Fruit fly (Drosophila melanogaster) whole organism, embryonic: ENCODE measurements around the gene CG42512.
A peak's percentile ranks its signal among the peaks of the same experiment; 100 is the strongest.

Experiments used
- ATbp ChIP-seq: fragments of 200-800 bp; sonication (Bioruptor generic); optimal IDR thresholded peaks from 2 replicates; lab custom pipeline; 2017; ENCODE audit warnings: missing biosample characterization, mild to moderate bottlenecking, missing genetic modification characterization, missing genetic modification reagents
- Blimp-1 ChIP-seq: fragments of 200-800 bp; sonication (Bioruptor generic); optimal IDR thresholded peaks from 3 replicates; lab custom pipeline; 2018; ENCODE audit warnings: missing biosample characterization, missing genetic modification characterization, mild to moderate bottlenecking, moderate library complexity, missing genetic modification reagents
- CG10274 ChIP-seq: fragments of 200-800 bp; sonication (Bioruptor generic); optimal IDR thresholded peaks from 3 replicates; lab custom pipeline; 2017; ENCODE audit warnings: missing biosample characterization, mild to moderate bottlenecking, missing genetic modification characterization
- CG12659 ChIP-seq: fragments of 200-800 bp; sonication (Bioruptor generic); optimal IDR thresholded peaks from 3 replicates; lab custom pipeline; 2017; ENCODE audit warnings: mild to moderate bottlenecking, missing biosample characterization, missing genetic modification reagents, missing genetic modification characterization
- CG17829 ChIP-seq: fragments of 200-800 bp; optimal IDR thresholded peaks from 2 replicates; lab custom pipeline; 2019; ENCODE audit warnings: missing biosample characterization, mild to moderate bottlenecking, missing genetic modification characterization, moderate library complexity
- CG18599 ChIP-seq: fragments of 200-800 bp; sonication (Bioruptor generic); optimal IDR thresholded peaks from 3 replicates; lab custom pipeline; 2017; ENCODE audit warnings: missing biosample characterization, missing genetic modification characterization, mild to moderate bottlenecking, moderate library complexity, missing genetic modification reagents
- CG2678 ChIP-seq: fragments of 200-800 bp; sonication (Bioruptor generic); optimal IDR thresholded peaks from 3 replicates; lab custom pipeline; 2019; ENCODE audit warnings: missing biosample characterization, mild to moderate bottlenecking, missing genetic modification characterization, moderate library complexity
- CG31441 ChIP-seq: fragments of 200-800 bp; sonication (Bioruptor generic); IDR thresholded peaks from 2 replicates; pipeline ENCODE4 v1.3.6; 2022; ENCODE audit warnings: missing biosample characterization, missing genetic modification characterization
- CG4360 ChIP-seq: fragments of 200-800 bp; sonication (Bioruptor generic); IDR thresholded peaks from 2 replicates; pipeline ENCODE4 v1.3.6; 2022; ENCODE audit warnings: missing biosample characterization, missing genetic modification characterization
- CG4424 ChIP-seq: fragments of 200-800 bp; sonication (Bioruptor generic); optimal IDR thresholded peaks from 3 replicates; lab custom pipeline; 2016; ENCODE audit warnings: missing biosample characterization, missing genetic modification characterization
- CG5245 ChIP-seq: fragments of 200-800 bp; sonication (Bioruptor generic); optimal IDR thresholded peaks from 3 replicates; lab custom pipeline; 2016; ENCODE audit warnings: missing biosample characterization, missing genetic modification characterization
- CG6813 ChIP-seq: fragments of 200-800 bp; sonication (Bioruptor generic); optimal IDR thresholded peaks from 2 replicates; lab custom pipeline; 2017; ENCODE audit warnings: missing biosample characterization, missing genetic modification characterization, mild to moderate bottlenecking, moderate library complexity, missing genetic modification reagents
- CG6854 ChIP-seq: fragments of 200-800 bp; sonication (Bioruptor generic); optimal IDR thresholded peaks from 3 replicates; lab custom pipeline; 2017; ENCODE audit warnings: missing biosample characterization, mild to moderate bottlenecking, missing genetic modification characterization
- CG8089 ChIP-seq: fragments of 200-800 bp; sonication (Bioruptor generic); optimal IDR thresholded peaks from 3 replicates; lab custom pipeline; 2016; ENCODE audit warnings: missing biosample characterization, missing genetic modification characterization
- CG9437 ChIP-seq: fragments of 200-800 bp; sonication (Bioruptor generic); optimal IDR thresholded peaks from 2 replicates; lab custom pipeline; 2018; ENCODE audit warnings: missing biosample characterization, mild to moderate bottlenecking, missing genetic modification characterization
- Doc3 ChIP-seq: fragments of 200-800 bp; sonication (Bioruptor generic); IDR thresholded peaks from 3 replicates; pipeline ENCODE4 v1.3.6; 2022; ENCODE audit warnings: missing biosample characterization, missing genetic modification characterization; ENCODE audit not compliant: partially characterized antibody
- Gug ChIP-seq: fragments of 200-800 bp; sonication (Bioruptor generic); IDR thresholded peaks from 4 replicates; pipeline ENCODE4 v1.3.6; 2022; ENCODE audit warnings: missing biosample characterization, missing genetic modification characterization
- HLH3B ChIP-seq: fragments of 200-800 bp; sonication (Bioruptor generic); IDR thresholded peaks from 2 replicates; pipeline ENCODE4 v1.3.6; 2022; ENCODE audit warnings: missing biosample characterization, missing genetic modification characterization
- Jarid2 ChIP-seq: fragments of 200-800 bp; sonication (Bioruptor generic); optimal IDR thresholded peaks from 3 replicates; lab custom pipeline; 2017; ENCODE audit warnings: mild to moderate bottlenecking, missing biosample characterization, missing genetic modification reagents, missing genetic modification characterization
- Oaz ChIP-seq: fragments of 200-800 bp; sonication (Bioruptor generic); IDR thresholded peaks from 2 replicates; pipeline ENCODE4 v1.3.6; 2022; ENCODE audit warnings: missing biosample characterization, missing genetic modification characterization
- PHDP ChIP-seq: fragments of 200-800 bp; sonication (Bioruptor generic); optimal IDR thresholded peaks from 3 replicates; lab custom pipeline; 2018; ENCODE audit warnings: missing biosample characterization, mild to moderate bottlenecking, missing genetic modification characterization, moderate library complexity
- Pdp1 ChIP-seq, 2 experiments: fragments of 200-800 bp; sonication (Bioruptor generic); optimal IDR thresholded peaks; 3 replicates each; lab custom pipeline; 2016; ENCODE audit warnings: missing biosample characterization in 2 of 2, missing genetic modification characterization in 2 of 2, mild to moderate bottlenecking in 1 of 2, moderate library complexity in 1 of 2
- Poxn ChIP-seq: fragments of 200-800 bp; sonication (Bioruptor generic); IDR thresholded peaks from 2 replicates; pipeline ENCODE4 v1.3.6; 2022; ENCODE audit warnings: missing biosample characterization, missing genetic modification characterization
- TFAM ChIP-seq: fragments of 200-800 bp; sonication (Bioruptor generic); optimal IDR thresholded peaks from 2 replicates; lab custom pipeline; 2017; ENCODE audit warnings: missing biosample characterization, missing genetic modification characterization, inconsistent platforms
- ac ChIP-seq: fragments of 200-800 bp; sonication (Bioruptor generic); optimal IDR thresholded peaks from 3 replicates; lab custom pipeline; 2017; ENCODE audit warnings: missing biosample characterization, mild to moderate bottlenecking, missing genetic modification characterization
- cg ChIP-seq: fragments of 200-800 bp; sonication (Bioruptor generic); optimal IDR thresholded peaks from 3 replicates; lab custom pipeline; 2019; ENCODE audit warnings: missing biosample characterization, mild to moderate bottlenecking, missing genetic modification characterization, moderate library complexity
- chinmo ChIP-seq: fragments of 200-800 bp; sonication (Bioruptor generic); IDR thresholded peaks from 4 replicates; pipeline ENCODE4 v1.3.6; 2022; ENCODE audit warnings: missing biosample characterization, missing genetic modification characterization; ENCODE audit not compliant: partially characterized antibody
- croc ChIP-seq: fragments of 200-800 bp; sonication (Bioruptor generic); conservative IDR thresholded peaks from 3 replicates; pipeline ENCODE4 v1.3.6; 2022; ENCODE audit warnings: missing biosample characterization, missing genetic modification characterization
- fd102C ChIP-seq: fragments of 200-800 bp; sonication (Bioruptor generic); optimal IDR thresholded peaks from 2 replicates; lab custom pipeline; 2018; ENCODE audit warnings: missing biosample characterization, mild to moderate bottlenecking, missing genetic modification characterization, moderate library complexity
- gfzf ChIP-seq: fragments of 200-800 bp; sonication (Bioruptor generic); optimal IDR thresholded peaks from 2 replicates; lab custom pipeline; 2016; ENCODE audit warnings: missing biosample characterization, mild to moderate bottlenecking, missing genetic modification characterization, moderate library complexity
- h ChIP-seq: fragments of >200 bp; optimal IDR thresholded peaks from 2 replicates; lab custom pipeline; 2017
- kah ChIP-seq: fragments of 200-800 bp; sonication (Bioruptor generic); optimal IDR thresholded peaks from 2 replicates; lab custom pipeline; 2018; ENCODE audit warnings: missing biosample characterization, mild to moderate bottlenecking, missing genetic modification characterization
- ken ChIP-seq: fragments of 200-800 bp; sonication (Bioruptor generic); IDR thresholded peaks from 3 replicates; pipeline ENCODE4 v1.3.6; 2022; ENCODE audit warnings: missing biosample characterization, missing genetic modification characterization
- kni ChIP-seq: fragments of 200-800 bp; sonication (Bioruptor generic); optimal IDR thresholded peaks from 3 replicates; lab custom pipeline; 2017; ENCODE audit warnings: mild to moderate bottlenecking, missing biosample characterization, missing genetic modification reagents, missing genetic modification characterization
- lmd ChIP-seq: fragments of 200-800 bp; sonication (Bioruptor generic); IDR thresholded peaks from 2 replicates; pipeline ENCODE4 v1.3.6; 2022; ENCODE audit warnings: missing biosample characterization, missing genetic modification characterization
- oc ChIP-seq: fragments of 200-800 bp; sonication (Bioruptor generic); optimal IDR thresholded peaks from 2 replicates; lab custom pipeline; 2018; ENCODE audit warnings: missing biosample characterization, mild to moderate bottlenecking, missing genetic modification characterization, moderate library complexity
- phol ChIP-seq: fragments of 200-800 bp; sonication (Bioruptor generic); optimal IDR thresholded peaks from 3 replicates; lab custom pipeline; 2018; ENCODE audit warnings: missing biosample characterization, mild to moderate bottlenecking, missing genetic modification characterization, moderate library complexity
- salm ChIP-seq: fragments of 200-800 bp; sonication (Bioruptor generic); optimal IDR thresholded peaks from 2 replicates; lab custom pipeline; 2018; ENCODE audit warnings: missing biosample characterization, mild to moderate bottlenecking, missing genetic modification characterization
- sens ChIP-seq: fragments of 200-800 bp; sonication (Bioruptor generic); peaks from one replicate; lab custom pipeline; 2016; ENCODE audit warnings: missing biosample characterization, missing genetic modification characterization
- slp2 ChIP-seq: fragments of 200-800 bp; sonication (Bioruptor generic); optimal IDR thresholded peaks from 2 replicates; lab custom pipeline; 2016; ENCODE audit warnings: missing biosample characterization, missing genetic modification characterization
- sob ChIP-seq: fragments of 200-800 bp; sonication (Bioruptor generic); IDR thresholded peaks from 2 replicates; pipeline ENCODE4 v1.3.6; 2022; ENCODE audit warnings: missing biosample characterization, missing genetic modification characterization
- sqz ChIP-seq: fragments of 200-800 bp; sonication (Bioruptor generic); optimal IDR thresholded peaks from 3 replicates; lab custom pipeline; 2018; ENCODE audit warnings: missing biosample characterization, mild to moderate bottlenecking, missing genetic modification characterization
- stc ChIP-seq: fragments of 200-800 bp; sonication (Bioruptor generic); IDR thresholded peaks from 2 replicates; pipeline ENCODE4 v1.3.6; 2022; ENCODE audit warnings: missing biosample characterization, missing genetic modification characterization
- tna ChIP-seq: fragments of 200-800 bp; sonication (Bioruptor generic); IDR thresholded peaks from 2 replicates; pipeline ENCODE4 v1.3.6; 2022; ENCODE audit warnings: missing biosample characterization, missing genetic modification characterization; ENCODE audit not compliant: partially characterized antibody
- twi ChIP-seq: fragments of 200-800 bp; optimal IDR thresholded peaks from 2 replicates; lab custom pipeline; 2019; ENCODE audit warnings: missing biosample characterization, mild to moderate bottlenecking, missing genetic modification characterization, moderate library complexity
- zf30C ChIP-seq: fragments of 200-800 bp; sonication (Bioruptor generic); optimal IDR thresholded peaks from 3 replicates; lab custom pipeline; 2018; ENCODE audit warnings: missing biosample characterization, mild to moderate bottlenecking, missing genetic modification characterization

Gene CG42512

DNA sequence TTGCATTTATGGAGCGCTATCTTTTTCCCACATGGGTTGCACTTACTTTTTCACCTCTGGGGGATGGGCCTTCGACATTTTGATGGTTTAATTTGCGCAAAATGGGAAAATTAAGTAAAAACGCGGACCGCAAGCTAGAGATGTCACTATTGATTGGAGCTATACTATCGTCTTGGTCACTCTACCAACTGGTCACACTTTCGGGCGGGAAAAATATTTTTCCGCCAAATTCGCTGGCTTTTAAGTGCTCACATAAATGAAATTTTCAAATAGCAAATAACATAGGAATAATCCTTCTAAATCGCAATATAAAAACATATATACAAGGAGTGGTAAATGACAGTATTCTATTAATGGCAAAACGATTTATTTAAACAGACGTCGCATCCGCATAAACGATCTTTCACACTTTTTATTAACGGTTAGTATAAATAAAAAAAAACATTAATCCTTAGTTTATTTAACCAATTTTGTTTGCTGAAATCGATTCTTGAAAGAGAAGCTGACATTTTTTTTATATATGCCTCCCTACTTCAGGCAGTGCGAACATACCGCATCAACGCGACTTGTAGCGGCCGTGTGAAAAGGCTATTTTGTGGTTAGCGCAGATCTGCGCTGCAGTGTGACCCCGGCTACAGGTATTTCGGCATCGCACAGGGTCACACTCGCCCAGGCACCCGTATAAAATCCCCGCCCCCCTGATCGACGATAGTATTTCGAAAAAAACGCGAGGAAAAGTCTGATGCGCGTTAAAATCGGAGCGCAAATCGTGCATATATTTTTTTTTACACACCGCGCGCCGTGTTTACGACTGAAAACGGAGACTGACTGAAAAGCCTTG, 10.7 kb upstream of the CG42512 start, which contains the start of the genes SNRPG and mthl1 (continued):
- peak; percentile 93 for TF ChIP-seq ken (GFP tag; lab: Robert Waterston, UW)
- peak; percentile 57 for TF ChIP-seq CG5245 (GFP tag; lab: Kevin White, UChicago)
- peak; percentile 98 for TF ChIP-seq Gug
- no peak for TF ChIP-seq kah (GFP tag; lab: Kevin White, UChicago)
- TF ChIP-seq Poxn (GFP tag; lab: Robert Waterston, UW) = peak; percentile 65
- peak; percentile 76 for TF ChIP-seq CG4424 (GFP tag; lab: Kevin White, UChicago)

DNA sequence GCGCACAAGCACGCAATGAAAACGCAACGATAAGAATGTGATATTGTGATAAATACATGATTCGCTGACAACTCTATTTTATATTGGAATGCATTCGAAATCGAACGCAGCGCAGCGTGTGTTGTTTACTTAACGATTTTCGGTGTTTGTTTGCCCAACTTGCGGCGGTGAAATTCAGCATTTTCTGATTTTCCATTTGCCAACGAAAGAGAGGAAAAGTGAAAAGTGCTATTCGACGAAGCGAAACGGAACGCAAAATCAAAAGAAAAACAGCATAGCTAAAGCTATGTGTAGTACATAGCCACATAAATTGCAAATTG, 10.1 kb upstream of the CG42512 start:
- no peak for TF ChIP-seq lmd
- peak; percentile 1 for TF ChIP-seq ac (GFP tag; lab: Kevin White, UChicago)
- peak; percentile 61 for TF ChIP-seq Jarid2 (GFP tag; lab: Kevin White, UChicago)
- peak; percentile 59 for TF ChIP-seq kni (GFP tag; lab: Kevin White, UChicago)
- TF ChIP-seq PHDP (tag; lab: Kevin White, UChicago) = no peak
- no peak for TF ChIP-seq HLH3B
- TF ChIP-seq sqz = peak; percentile 6
- TF ChIP-seq Blimp-1 = peak; percentile 33
- TF ChIP-seq gfzf (GFP tag; lab: Kevin White, UChicago) = no peak
- no peak for TF ChIP-seq croc (GFP tag; lab: Robert Waterston, UW)
- no peak for TF ChIP-seq phol (tag; lab: Kevin White, UChicago)
- peak; percentile 27 for TF ChIP-seq ATbp (GFP tag; lab: Kevin White, UChicago)
- TF ChIP-seq CG12659 (GFP tag; lab: Kevin White, UChicago) = no peak
- no peak for TF ChIP-seq chinmo (GFP tag; lab: Robert Waterston, UW)

DNA sequence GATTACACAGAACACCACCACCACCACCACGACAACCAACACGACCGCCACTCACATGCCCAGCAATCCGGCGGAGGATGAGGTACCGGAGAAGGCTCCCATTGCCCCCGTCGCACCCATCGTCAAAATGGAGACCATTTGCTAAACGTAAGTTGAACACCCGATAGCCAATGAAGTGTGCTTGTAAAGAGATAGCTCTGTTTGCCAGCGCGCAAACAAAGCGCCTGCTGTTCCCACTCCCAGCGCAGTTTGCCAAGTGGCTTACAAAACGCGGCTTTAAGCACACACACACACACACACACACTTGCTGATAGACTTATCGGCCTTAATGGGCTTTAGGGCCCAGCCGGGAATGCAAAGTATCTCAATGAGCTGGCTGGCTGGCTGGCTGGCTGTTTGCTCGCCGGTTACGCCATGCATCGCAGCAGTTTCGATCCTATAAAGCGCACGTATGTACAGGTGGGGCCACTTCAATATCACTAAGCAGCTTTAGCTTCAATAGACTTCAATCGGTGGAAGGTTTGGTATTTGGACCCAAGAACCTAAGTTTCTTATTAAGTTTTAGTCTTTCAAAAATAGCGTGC, 7.7 kb upstream of the CG42512 start:
- TF ChIP-seq Oaz (GFP tag; lab: Robert Waterston, UW) (no peak), CG17829 (tag; lab: Kevin White, UChicago) (no peak), fd102C (GFP tag; lab: Kevin White, UChicago) (no peak), salm (tag; lab: Kevin White, UChicago) (no peak), CG6813 (GFP tag; lab: Kevin White, UChicago) (no peak), cg (GFP tag; lab: Kevin White, UChicago) (peak; percentile 24), PHDP (tag; lab: Kevin White, UChicago) (no peak), CG4360 (GFP tag; lab: Robert Waterston, UW) (no peak), oc (tag; lab: Kevin White, UChicago) (peak; percentile 70), Doc3 (GFP tag; lab: Robert Waterston, UW) (no peak), stc (peak; percentile 26; the same call in 1 of the 2 replicates), twi (no peak), slp2 (no peak), sob (no peak), CG18599 (GFP tag; lab: Kevin White, UChicago) (no peak), CG2678 (tag; lab: Kevin White, UChicago) (no peak), sens (GFP tag; lab: Kevin White, UChicago) (peak; percentile 78), zf30C (GFP tag; lab: Kevin White, UChicago) (no peak), tna (GFP tag; lab: Robert Waterston, UW) (no peak), h (lab: Kevin White, UChicago) (no peak), ATbp (GFP tag; lab: Kevin White, UChicago) (peak; percentile 39), CG31441 (GFP tag; lab: Robert Waterston, UW) (no peak), TFAM (GFP tag; lab: Kevin White, UChicago) (no peak), CG9437 (GFP tag; lab: Kevin White, UChicago) (no peak), CG10274 (GFP tag; lab: Kevin White, UChicago) (no peak), CG6854 (GFP tag; lab: Kevin White, UChicago) (no peak), CG8089 (no peak), Pdp1 (GFP tag; optimal IDR thresholded peaks at IDR 0.05; lab: Kevin White, UChicago) (peak in 1 of 2 experiments; percentile 70)
